Worm (Caenorhabditis elegans) whole organism, L3 larva: ENCODE data around the gene Y51A2A.12.
A peak's percentile ranks its signal among the peaks of the same experiment; 100 is the strongest.

Source experiments
- R02D3.7 ChIP-seq: fragments of 150-350 bp; optimal IDR thresholded peaks from 2 replicates; lab custom pipeline; 2014; ENCODE audit warnings: missing biosample characterization, missing genetic modification characterization
- ZK546.5 ChIP-seq: sonication (generic microtip); optimal IDR thresholded peaks from 2 replicates; lab custom pipeline; 2017; ENCODE audit warnings: missing biosample characterization, missing genetic modification characterization
- aly-2 ChIP-seq: fragments of 150-350 bp; optimal IDR thresholded peaks from 2 replicates; lab custom pipeline; 2014; ENCODE audit warnings: missing biosample characterization, missing genetic modification characterization
- ceh-16 ChIP-seq: sonication (generic microtip); optimal IDR thresholded peaks from 2 replicates; lab custom pipeline; 2017; ENCODE audit warnings: missing biosample characterization, missing genetic modification characterization
- ceh-28 ChIP-seq: fragments of 150-350 bp; optimal IDR thresholded peaks from 2 replicates; lab custom pipeline; 2014; ENCODE audit warnings: missing biosample characterization, missing genetic modification reagents, missing genetic modification characterization
- ceh-82 ChIP-seq: fragments of 150-350 bp; optimal IDR thresholded peaks from 2 replicates; lab custom pipeline; 2014; ENCODE audit warnings: missing biosample characterization, missing genetic modification characterization
- ceh-9 ChIP-seq: sonication (generic microtip); optimal IDR thresholded peaks from 2 replicates; lab custom pipeline; 2018; ENCODE audit warnings: missing biosample characterization, missing genetic modification characterization
- daf-12 ChIP-seq: fragments of 150-350 bp; optimal IDR thresholded peaks from 2 replicates; lab custom pipeline; 2014; ENCODE audit warnings: missing biosample characterization, missing genetic modification reagents, missing genetic modification characterization
- egl-27 ChIP-seq: sonication (generic microtip); optimal IDR thresholded peaks from 4 replicates; lab custom pipeline; 2017; ENCODE audit warnings: missing biosample characterization, missing genetic modification reagents, missing genetic modification characterization
- elt-1 ChIP-seq: fragments of 150-350 bp; optimal IDR thresholded peaks from 2 replicates; lab custom pipeline; 2014; ENCODE audit warnings: missing biosample characterization, missing genetic modification characterization
- elt-2 ChIP-seq: sonication (generic microtip); optimal IDR thresholded peaks from 2 replicates; lab custom pipeline; 2016; ENCODE audit warnings: missing genetic modification reagents, mild to moderate bottlenecking, missing genetic modification characterization, missing compliant biosample characterization
- fkh-2 ChIP-seq: fragments of 150-350 bp; optimal IDR thresholded peaks from 2 replicates; lab custom pipeline; 2014; ENCODE audit warnings: missing biosample characterization, missing genetic modification reagents, missing genetic modification characterization
- hmg-11 ChIP-seq: sonication (generic microtip); optimal IDR thresholded peaks from 2 replicates; lab custom pipeline; 2016; ENCODE audit warnings: missing genetic modification characterization, missing compliant biosample characterization
- jun-1 ChIP-seq: fragments of 150-350 bp; optimal IDR thresholded peaks from 2 replicates; lab custom pipeline; 2014; ENCODE audit warnings: missing biosample characterization, missing genetic modification reagents, missing genetic modification characterization
- lin-15B ChIP-seq: fragments of 150-350 bp; optimal IDR thresholded peaks from 2 replicates; lab custom pipeline; 2014; ENCODE audit warnings: missing biosample characterization, missing genetic modification characterization
- lsy-12 ChIP-seq: sonication (generic microtip); optimal IDR thresholded peaks from 2 replicates; lab custom pipeline; 2016; ENCODE audit warnings: mild to moderate bottlenecking, missing genetic modification characterization, missing compliant biosample characterization
- mdl-1 ChIP-seq: fragments of 150-350 bp; optimal IDR thresholded peaks from 2 replicates; lab custom pipeline; 2014; ENCODE audit warnings: missing biosample characterization, missing genetic modification characterization
- nfya-1 ChIP-seq: sonication (generic microtip); optimal IDR thresholded peaks from 2 replicates; lab custom pipeline; 2017; ENCODE audit warnings: missing genetic modification characterization, mild to moderate bottlenecking, missing compliant biosample characterization, antibody characterized with exemption, moderate library complexity; ENCODE audit not compliant: insufficient read depth
- nhr-23 ChIP-seq: fragments of 150-350 bp; optimal IDR thresholded peaks from 2 replicates; lab custom pipeline; 2014; ENCODE audit warnings: missing biosample characterization, missing genetic modification reagents, missing genetic modification characterization
- nhr-25 ChIP-seq: sonication (generic microtip); optimal IDR thresholded peaks from 2 replicates; lab custom pipeline; 2017; ENCODE audit warnings: missing biosample characterization, missing genetic modification characterization
- nhr-28 ChIP-seq: fragments of 150-350 bp; optimal IDR thresholded peaks from 2 replicates; lab custom pipeline; 2014; ENCODE audit warnings: missing biosample characterization, missing genetic modification characterization
- nhr-43 ChIP-seq: sonication (generic microtip); optimal IDR thresholded peaks from 2 replicates; lab custom pipeline; 2016; ENCODE audit warnings: mild to moderate bottlenecking, missing genetic modification characterization, missing compliant biosample characterization; ENCODE audit not compliant: poor library complexity, severe bottlenecking
- nhr-67 ChIP-seq: fragments of 150-350 bp; optimal IDR thresholded peaks from 2 replicates; lab custom pipeline; 2014; ENCODE audit warnings: missing biosample characterization, missing genetic modification characterization
- nhr-76 ChIP-seq: fragments of 150-350 bp; sonication (generic microtip); optimal IDR thresholded peaks from 5 replicates; lab custom pipeline; 2014; ENCODE audit warnings: missing biosample characterization, missing genetic modification characterization
- pha-4 ChIP-seq: fragments of 150-350 bp; optimal IDR thresholded peaks from 2 replicates; lab custom pipeline; 2014; ENCODE audit warnings: missing biosample characterization, missing genetic modification reagents, missing genetic modification characterization
- pqm-1 ChIP-seq: fragments of 150-350 bp; optimal IDR thresholded peaks from 2 replicates; lab custom pipeline; 2017; ENCODE audit warnings: missing biosample characterization, missing genetic modification characterization, inconsistent platforms
- sea-2 ChIP-seq: fragments of 150-350 bp; sonication (generic microtip); optimal IDR thresholded peaks from 4 replicates; lab custom pipeline; 2014; ENCODE audit warnings: missing biosample characterization, missing genetic modification reagents, missing genetic modification characterization
- skn-1 ChIP-seq: fragments of 150-350 bp; optimal IDR thresholded peaks from 2 replicates; lab custom pipeline; 2014; ENCODE audit warnings: missing biosample characterization, missing genetic modification characterization
- snpc-4 ChIP-seq: fragments of 150-350 bp; optimal IDR thresholded peaks from 2 replicates; lab custom pipeline; 2014; ENCODE audit warnings: missing biosample characterization, missing genetic modification characterization
- tbx-2 ChIP-seq: sonication (generic microtip); optimal IDR thresholded peaks from 2 replicates; lab custom pipeline; 2016; ENCODE audit warnings: mild to moderate bottlenecking, missing genetic modification characterization, missing compliant biosample characterization
- unc-62 ChIP-seq: fragments of 150-350 bp; sonication (generic microtip); optimal IDR thresholded peaks from 4 replicates; lab custom pipeline; 2014; ENCODE audit warnings: missing biosample characterization, missing genetic modification reagents, missing genetic modification characterization
- ztf-4 ChIP-seq: fragments of 150-350 bp; optimal IDR thresholded peaks from 2 replicates; lab custom pipeline; 2014; ENCODE audit warnings: missing biosample characterization, missing genetic modification characterization

Gene Y51A2A.12

DNA sequence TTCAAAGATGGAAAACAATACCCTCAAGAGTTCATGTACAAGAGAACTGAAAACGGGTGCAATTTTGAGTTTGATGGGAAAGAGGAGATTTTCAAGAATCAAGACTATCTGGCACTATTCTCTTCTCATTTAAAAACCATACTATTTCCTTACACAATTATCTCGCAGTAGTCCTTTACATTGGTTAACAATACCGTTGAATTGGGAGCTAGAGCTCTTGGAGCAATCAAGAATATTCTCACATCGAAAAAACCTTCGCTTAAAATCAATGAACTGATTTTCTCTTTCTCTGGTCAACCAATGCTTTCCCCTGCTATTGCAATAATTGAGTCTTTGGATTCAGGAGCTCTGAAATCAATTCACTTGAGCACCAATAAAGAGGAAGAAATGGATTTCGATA is 38.9 kb upstream of the Y51A2A.12 start, which contains the start of gene R10E8.2:
Gene R10E8.2, plus strand, starts transcription at position 301 of the 400 bp plus-strand sequence.
- TF ChIP-seq skn-1 (tag; lab: Kevin White, UChicago) (no peak), nhr-25 (no peak), lin-15B (tag; lab: Kevin White, UChicago) (no peak), elt-1 (tag; lab: Kevin White, UChicago) (no peak), sea-2 (GFP tag; lab: Kevin White, UChicago) (no peak), daf-12 (no peak), nfya-1 (tag; lab: Kevin White, UChicago) (no peak), aly-2 (no peak), mdl-1 (no peak), R02D3.7 (tag; lab: Kevin White, UChicago) (no peak), ztf-4 (tag; lab: Kevin White, UChicago) (no peak)

- TF ChIP-seq tbx-2 (tag; lab: Kevin White, UChicago) (no peak), pha-4 (tag; lab: Kevin White, UChicago) (no peak)
Measured at ce11 chrV:18254483-18254882, 37.9 kb upstream of the Y51A2A.12 start, which contains the start of gene R10E8.5. R10E8.5 (plus strand) TSS chrV:18254783.

ce11 chrV:18265514-18265913 is 26.9 kb upstream of the Y51A2A.12 start:
- no peak for TF ChIP-seq lin-15B (tag; lab: Kevin White, UChicago)
- no peak for TF ChIP-seq snpc-4
- no peak for TF ChIP-seq sea-2 (GFP tag; lab: Kevin White, UChicago)
- TF ChIP-seq nhr-28 (tag; lab: Kevin White, UChicago) = no peak
- TF ChIP-seq ZK546.5 (tag; lab: Kevin White, UChicago) = no peak
- no peak for TF ChIP-seq nhr-67 (tag; lab: Kevin White, UChicago)
- no peak for TF ChIP-seq nhr-76 (tag; lab: Kevin White, UChicago)
- no peak for TF ChIP-seq jun-1 (tag; lab: Kevin White, UChicago)
- TF ChIP-seq ceh-28 (tag; lab: Kevin White, UChicago) = no peak

- TF ChIP-seq mdl-1 (no peak), egl-27 (tag; lab: Kevin White, UChicago) (no peak), jun-1 (tag; lab: Kevin White, UChicago) (peak; percentile 21), lin-15B (tag; lab: Kevin White, UChicago) (no peak), elt-1 (tag; lab: Kevin White, UChicago) (no peak), nhr-76 (tag; lab: Kevin White, UChicago) (no peak), elt-2 (peak; percentile 90), pqm-1 (peak; percentile 70), snpc-4 (no peak), lsy-12 (tag; lab: Kevin White, UChicago) (no peak), R02D3.7 (tag; lab: Kevin White, UChicago) (no peak), aly-2 (no peak), unc-62 (GFP tag; lab: Kevin White, UChicago) (no peak), ceh-82 (tag; lab: Kevin White, UChicago) (no peak)
Measured at ce11 chrV:18266238-18266637, 26.2 kb upstream of the Y51A2A.12 start, which contains the start of gene R10E8.6. R10E8.6 (minus strand) TSS chrV:18266391.

DNA sequence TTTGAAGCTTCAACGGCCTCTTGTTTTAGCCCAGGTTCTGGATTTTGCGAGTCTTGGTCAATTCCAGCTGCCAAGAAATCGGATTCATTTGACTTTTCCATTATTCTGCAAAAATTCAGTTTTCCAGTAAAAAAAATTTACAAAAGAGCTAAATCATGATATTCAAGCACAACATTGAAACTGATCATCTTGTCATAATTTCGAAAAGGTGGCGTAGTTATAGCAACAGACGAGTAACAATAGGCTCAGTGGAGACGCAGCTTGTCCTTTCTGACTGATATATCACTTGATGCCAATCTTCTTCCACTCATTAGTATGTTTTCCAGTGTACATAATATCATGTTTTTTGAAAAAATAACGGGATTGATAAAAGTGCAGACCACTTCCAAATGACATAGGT is 23.7 kb upstream of the Y51A2A.12 start, which contains the start of gene fbxa-213:
Gene fbxa-213, minus strand, starts transcription at position 101 of the 400 bp plus-strand sequence.
- no peak for TF ChIP-seq ztf-4 (tag; lab: Kevin White, UChicago)
- no peak for TF ChIP-seq fkh-2 (tag; lab: Kevin White, UChicago)
- no peak for TF ChIP-seq ceh-16 (tag; lab: Kevin White, UChicago)
- no peak for TF ChIP-seq nhr-43 (tag; lab: Kevin White, UChicago)
- no peak for TF ChIP-seq sea-2 (GFP tag; lab: Kevin White, UChicago)
- TF ChIP-seq egl-27 (tag; lab: Kevin White, UChicago) = no peak
- no peak for TF ChIP-seq elt-1 (tag; lab: Kevin White, UChicago)
- no peak for TF ChIP-seq tbx-2 (tag; lab: Kevin White, UChicago)
- no peak for TF ChIP-seq hmg-11 (tag; lab: Kevin White, UChicago)
- no peak for TF ChIP-seq nfya-1 (tag; lab: Kevin White, UChicago)
- no peak for TF ChIP-seq ceh-9 (tag; lab: Kevin White, UChicago)
- TF ChIP-seq elt-2 = no peak
- TF ChIP-seq nhr-23 = no peak
- TF ChIP-seq unc-62 (GFP tag; lab: Kevin White, UChicago) = no peak
- TF ChIP-seq ZK546.5 (tag; lab: Kevin White, UChicago) = no peak
- no peak for TF ChIP-seq ceh-28 (tag; lab: Kevin White, UChicago)
- no peak for TF ChIP-seq pha-4 (tag; lab: Kevin White, UChicago)
- TF ChIP-seq daf-12 = no peak
- no peak for TF ChIP-seq lsy-12 (tag; lab: Kevin White, UChicago)
- no peak for TF ChIP-seq snpc-4
